Fruit fly (Drosophila melanogaster) whole organism, prepupa: ENCODE measurements around the gene Acsx1L.

Source experiments
- Blimp-1 ChIP-seq: fragments of 200-800 bp; sonication (Bioruptor generic); optimal IDR thresholded peaks from 3 replicates; lab custom pipeline; 2017; ENCODE audit warnings: missing biosample characterization, missing genetic modification characterization, mild to moderate bottlenecking, moderate library complexity, missing genetic modification reagents
- CG10669 ChIP-seq: fragments of 200-800 bp; sonication (Bioruptor generic); optimal IDR thresholded peaks from 3 replicates; lab custom pipeline; 2018; ENCODE audit warnings: missing biosample characterization, mild to moderate bottlenecking, missing genetic modification characterization, moderate library complexity
- CG15336 ChIP-seq: fragments of 200-800 bp; sonication (Bioruptor generic); IDR thresholded peaks from 2 replicates; pipeline ENCODE4 v1.3.6; 2022; ENCODE audit warnings: missing biosample characterization, missing genetic modification characterization
- CG1621 ChIP-seq: fragments of 200-800 bp; sonication (Bioruptor generic); optimal IDR thresholded peaks from 3 replicates; lab custom pipeline; 2018; ENCODE audit warnings: missing biosample characterization, mild to moderate bottlenecking, missing genetic modification characterization
- CG3032 ChIP-seq: fragments of 200-800 bp; optimal IDR thresholded peaks from 2 replicates; lab custom pipeline; 2019; ENCODE audit warnings: missing biosample characterization, mild to moderate bottlenecking, missing genetic modification characterization, moderate library complexity
- CG31627 ChIP-seq: fragments of 200-800 bp; sonication (Bioruptor generic); optimal IDR thresholded peaks from 3 replicates; lab custom pipeline; 2016; ENCODE audit warnings: missing biosample characterization, missing genetic modification characterization
- CG32006 ChIP-seq: fragments of 200-800 bp; sonication (Bioruptor generic); optimal IDR thresholded peaks from 3 replicates; lab custom pipeline; 2017; ENCODE audit warnings: missing biosample characterization, mild to moderate bottlenecking, missing genetic modification characterization
- CG4318 ChIP-seq: fragments of 200-800 bp; sonication (Bioruptor generic); optimal IDR thresholded peaks from 3 replicates; lab custom pipeline; 2017; ENCODE audit warnings: missing biosample characterization, mild to moderate bottlenecking, missing genetic modification characterization
- CG6276 ChIP-seq: fragments of 200-800 bp; sonication (Bioruptor generic); optimal IDR thresholded peaks from 2 replicates; lab custom pipeline; 2017; ENCODE audit warnings: missing biosample characterization, mild to moderate bottlenecking, missing genetic modification characterization
- CG6808 ChIP-seq: fragments of 200-800 bp; sonication (Bioruptor generic); optimal IDR thresholded peaks from 3 replicates; lab custom pipeline; 2017; ENCODE audit warnings: missing biosample characterization, missing genetic modification characterization, mild to moderate bottlenecking, moderate library complexity, missing genetic modification reagents
- CG8119 ChIP-seq: fragments of 200-800 bp; sonication (Bioruptor generic); IDR thresholded peaks from 3 replicates; pipeline ENCODE4 v1.3.6; 2022; ENCODE audit warnings: missing biosample characterization, missing genetic modification characterization
- CG8319 ChIP-seq: fragments of 200-800 bp; sonication (Bioruptor generic); optimal IDR thresholded peaks from 3 replicates; lab custom pipeline; 2016; ENCODE audit warnings: missing biosample characterization, missing genetic modification characterization
- CG8632 ChIP-seq: fragments of 200-800 bp; sonication (Bioruptor generic); optimal IDR thresholded peaks from 3 replicates; lab custom pipeline; 2016; ENCODE audit warnings: missing biosample characterization, missing genetic modification characterization
- Eip75B ChIP-seq: fragments of 200-800 bp; sonication (Bioruptor generic); optimal IDR thresholded peaks from 3 replicates; lab custom pipeline; 2016; ENCODE audit warnings: missing biosample characterization, missing genetic modification characterization
- Eip78C ChIP-seq: fragments of 200-800 bp; sonication (Bioruptor generic); peaks from one replicate; lab custom pipeline; 2016; ENCODE audit warnings: missing biosample characterization, missing genetic modification characterization
- Ets96B ChIP-seq: fragments of 200-800 bp; optimal IDR thresholded peaks from 2 replicates; lab custom pipeline; 2019; ENCODE audit warnings: missing biosample characterization, mild to moderate bottlenecking, missing genetic modification characterization, moderate library complexity
- Gug ChIP-seq: fragments of 200-800 bp; sonication (Bioruptor generic); IDR thresholded peaks from 2 replicates; pipeline ENCODE4 v1.3.6; 2022; ENCODE audit warnings: missing biosample characterization, missing genetic modification characterization
- Hr38 ChIP-seq: sonication (Bioruptor generic); optimal IDR thresholded peaks from 2 replicates; lab custom pipeline; 2016; ENCODE audit warnings: missing biosample characterization, missing genetic modification characterization
- Hr39 ChIP-seq: fragments of 200-800 bp; sonication (Bioruptor generic); optimal IDR thresholded peaks from 2 replicates; lab custom pipeline; 2016; ENCODE audit warnings: missing biosample characterization, missing genetic modification characterization
- Lpt ChIP-seq: fragments of 200-800 bp; sonication (Bioruptor generic); optimal IDR thresholded peaks from 3 replicates; lab custom pipeline; 2016; ENCODE audit warnings: missing biosample characterization, missing genetic modification characterization
- OdsH ChIP-seq: fragments of 200-800 bp; sonication (Bioruptor generic); optimal IDR thresholded peaks from 3 replicates; lab custom pipeline; 2016; ENCODE audit warnings: missing biosample characterization, missing genetic modification characterization
- Smox ChIP-seq: fragments of 200-800 bp; sonication (Bioruptor generic); optimal IDR thresholded peaks from 3 replicates; lab custom pipeline; 2016; ENCODE audit warnings: missing biosample characterization, missing genetic modification characterization
- Sox102F ChIP-seq: fragments of 200-800 bp; sonication (Bioruptor generic); optimal IDR thresholded peaks from 2 replicates; lab custom pipeline; 2016; ENCODE audit warnings: missing biosample characterization, mild to moderate bottlenecking, missing genetic modification characterization
- Sox14 ChIP-seq: fragments of 200-800 bp; sonication (Bioruptor generic); optimal IDR thresholded peaks from 3 replicates; lab custom pipeline; 2016; ENCODE audit warnings: missing biosample characterization, missing genetic modification characterization
- dac ChIP-seq: fragments of 200-800 bp; sonication (Bioruptor generic); optimal IDR thresholded peaks from 2 replicates; lab custom pipeline; 2017; ENCODE audit warnings: missing biosample characterization, mild to moderate bottlenecking, missing genetic modification characterization
- fd59A ChIP-seq: fragments of 200-800 bp; sonication (Bioruptor generic); optimal IDR thresholded peaks from 2 replicates; lab custom pipeline; 2017; ENCODE audit warnings: missing biosample characterization, mild to moderate bottlenecking, missing genetic modification characterization, missing genetic modification reagents
- fd85E ChIP-seq: fragments of 200-800 bp; sonication (Bioruptor generic); optimal IDR thresholded peaks from 3 replicates; lab custom pipeline; 2016; ENCODE audit warnings: missing biosample characterization, missing genetic modification characterization
- fkh ChIP-seq: fragments of 200-800 bp; sonication (Bioruptor generic); optimal IDR thresholded peaks from 3 replicates; lab custom pipeline; 2017; ENCODE audit warnings: missing biosample characterization, mild to moderate bottlenecking, missing genetic modification characterization, moderate library complexity
- pdm3 ChIP-seq: fragments of 200-800 bp; sonication (Bioruptor generic); optimal IDR thresholded peaks from 3 replicates; lab custom pipeline; 2016; ENCODE audit warnings: missing biosample characterization, missing genetic modification characterization
- spab ChIP-seq: fragments of 200-800 bp; sonication (Bioruptor generic); optimal IDR thresholded peaks from 2 replicates; lab custom pipeline; 2017; ENCODE audit warnings: missing biosample characterization, mild to moderate bottlenecking, missing genetic modification characterization, missing genetic modification reagents
- svp ChIP-seq: fragments of 200-800 bp; sonication (Bioruptor generic); peaks from one replicate; lab custom pipeline; 2016; ENCODE audit warnings: missing biosample characterization, missing genetic modification characterization
- vri ChIP-seq: fragments of 200-800 bp; sonication (Bioruptor generic); optimal IDR thresholded peaks from 3 replicates; lab custom pipeline; 2016; ENCODE audit warnings: missing biosample characterization, mild to moderate bottlenecking, missing genetic modification characterization

Gene Acsx1L

dm6 chr3R:19790805-19791572 is 18.0 kb upstream of the Acsx1L start:
- TF ChIP-seq CG8119 (GFP tag; lab: Robert Waterston, UW) (0 out of 3 replicates have a peak, but pooled peaks have one; percentile 16), CG15336 (GFP tag; lab: Robert Waterston, UW) (no peak), CG4318 (GFP tag; lab: Kevin White, UChicago) (no peak), svp (GFP tag; lab: Kevin White, UChicago) (peak; percentile 27)
- TF ChIP-seq, all 60 proteins: peak for 2

- no peak for TF ChIP-seq CG1621 (tag; lab: Kevin White, UChicago)
- no peak for TF ChIP-seq Blimp-1 (GFP tag; lab: Kevin White, UChicago)
- TF ChIP-seq Ets96B (tag; lab: Kevin White, UChicago), result no peak
- TF ChIP-seq pdm3 (GFP tag; lab: Kevin White, UChicago), result no peak
- no peak for TF ChIP-seq Sox102F (GFP tag; lab: Kevin White, UChicago)
- no peak for TF ChIP-seq CG10669 (GFP tag; lab: Kevin White, UChicago)
- no peak for TF ChIP-seq Eip78C (GFP tag; lab: Kevin White, UChicago)
- TF ChIP-seq CG8319 (GFP tag; lab: Kevin White, UChicago), result no peak
- no peak for TF ChIP-seq Sox14 (GFP tag; lab: Kevin White, UChicago)
- no peak for TF ChIP-seq fd59A (GFP tag; lab: Kevin White, UChicago)
- no peak for TF ChIP-seq CG32006
- no peak for TF ChIP-seq Eip75B (GFP tag; lab: Kevin White, UChicago)
- TF ChIP-seq, all 60 proteins: peak for 0
Observed at dm6 chr3R:19789942-19790774, 17.1 kb upstream of the Acsx1L start.

- TF ChIP-seq CG6276 (GFP tag; lab: Kevin White, UChicago) (peak; percentile 36), CG8119 (GFP tag; lab: Robert Waterston, UW) (0 out of 3 replicates have a peak, but pooled peaks have one; percentile 29), CG32006 (peak; percentile 70), Hr38 (GFP tag; lab: Kevin White, UChicago) (no peak)
Observed at dm6 chr3R:19788770-19789169, 15.7 kb upstream of the Acsx1L start.

dm6 chr3R:19785451-19785850 is 12.4 kb upstream of the Acsx1L start:
- no peak for TF ChIP-seq CG31627 (GFP tag; lab: Kevin White, UChicago)
- no peak for TF ChIP-seq dac (GFP tag; lab: Kevin White, UChicago)
- no peak for TF ChIP-seq Hr39 (GFP tag; lab: Kevin White, UChicago)
- TF ChIP-seq CG6276 (GFP tag; lab: Kevin White, UChicago), result no peak
- no peak for TF ChIP-seq fd85E
- no peak for TF ChIP-seq Eip75B (GFP tag; lab: Kevin White, UChicago)
- TF ChIP-seq spab (GFP tag; lab: Kevin White, UChicago), result no peak
- no peak for TF ChIP-seq Lpt
- no peak for TF ChIP-seq Sox102F (GFP tag; lab: Kevin White, UChicago)
- TF ChIP-seq fkh, result no peak
- no peak for TF ChIP-seq CG8632 (GFP tag; lab: Kevin White, UChicago)

- no peak for TF ChIP-seq Gug
- TF ChIP-seq vri (GFP tag; lab: Kevin White, UChicago), result peak; percentile 24
- TF ChIP-seq CG3032, result no peak
- no peak for TF ChIP-seq CG8632 (GFP tag; lab: Kevin White, UChicago)
- no peak for TF ChIP-seq CG6808 (GFP tag; lab: Kevin White, UChicago)
- TF ChIP-seq Sox14 (GFP tag; lab: Kevin White, UChicago), result no peak
- TF ChIP-seq OdsH (GFP tag; lab: Kevin White, UChicago), result no peak
- no peak for TF ChIP-seq Smox (GFP tag; lab: Kevin White, UChicago)
Observed at dm6 chr3R:19783290-19783689, 10.3 kb upstream of the Acsx1L start, which contains the start of gene Acsx4. Acsx4 (plus strand) TSS chr3R:19783522.
